Fruit fly (Drosophila melanogaster) S2 (cell line): ENCODE results near the gene CG7567.

Source experiments
- CG8478 ChIP-seq: fragments of >200 bp; optimal IDR thresholded peaks from 2 replicates; lab custom pipeline; 2018
- CTCF ChIP-seq, 2 experiments: fragments of >200 bp; optimal IDR thresholded peaks; 2 replicates each; lab custom pipeline; 2018

DNA sequence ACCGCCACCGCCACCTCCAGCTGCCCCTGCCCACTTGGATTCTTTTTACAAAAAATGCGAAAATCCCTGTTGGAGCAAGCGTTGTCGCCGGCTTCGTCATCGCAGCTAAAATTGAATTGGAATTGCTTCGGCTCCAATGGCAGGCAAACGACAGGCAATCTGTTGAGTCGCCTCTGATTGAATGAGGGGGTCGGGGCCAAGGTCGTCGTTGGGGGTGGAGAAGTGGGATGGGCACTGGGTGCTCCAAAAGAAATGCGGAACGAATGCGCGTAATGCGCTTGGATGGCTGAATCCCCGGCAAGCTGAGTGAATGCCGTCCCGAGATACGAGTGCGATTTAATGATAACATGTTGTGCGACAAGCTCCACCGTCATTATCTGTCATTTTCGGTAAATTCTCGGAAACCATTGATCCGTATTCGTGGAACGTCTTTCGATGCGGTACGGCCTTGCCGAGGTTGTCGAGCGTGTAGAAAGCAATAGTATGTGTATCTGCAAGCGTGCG lies 29.9 kb upstream of the CG7567 start:
- TF ChIP-seq CTCF (optimal IDR thresholded peaks at IDR 0.05; lab: Kevin White, UChicago) (no peak), CG8478 (lab: Kevin White, UChicago) (no peak)
